Fruit fly (Drosophila melanogaster) whole organism, wandering third instar larva: ENCODE data around the gene CG16953.

Experiments
- Abd-B ChIP-seq: fragments of >200 bp; optimal IDR thresholded peaks from 2 replicates; lab custom pipeline; 2017; ENCODE audit warnings: missing biosample characterization, missing genetic modification characterization
- CG32264 ChIP-seq: fragments of 200-800 bp; sonication (Bioruptor generic); optimal IDR thresholded peaks from 2 replicates; lab custom pipeline; 2016; ENCODE audit warnings: missing biosample characterization, missing genetic modification characterization
- CG9705 ChIP-seq: fragments of 200-800 bp; sonication (Bioruptor generic); optimal IDR thresholded peaks from 2 replicates; lab custom pipeline; 2018; ENCODE audit warnings: missing biosample characterization, mild to moderate bottlenecking, missing genetic modification characterization
- CrebA ChIP-seq: fragments of 200-800 bp; sonication (Bioruptor generic); optimal IDR thresholded peaks from 2 replicates; lab custom pipeline; 2016; ENCODE audit warnings: missing biosample characterization, mild to moderate bottlenecking, missing genetic modification characterization, borderline replicate concordance
- Dfd ChIP-seq: fragments of >200 bp; optimal IDR thresholded peaks from 2 replicates; lab custom pipeline; 2017; ENCODE audit warnings: missing biosample characterization, missing genetic modification characterization
- Dif ChIP-seq: fragments of 200-275, 200-300 bp; sonication (Bioruptor generic); optimal IDR thresholded peaks from 2 replicates; lab custom pipeline; 2018; ENCODE audit warnings: missing biosample characterization, missing genetic modification characterization; ENCODE audit not compliant: partially characterized antibody
- GATAd ChIP-seq: sonication (Bioruptor generic); optimal IDR thresholded peaks from 2 replicates; lab custom pipeline; 2016; ENCODE audit warnings: missing biosample characterization, missing genetic modification characterization
- HLH106 ChIP-seq: fragments of 200-800 bp; optimal IDR thresholded peaks from 3 replicates; lab custom pipeline; 2019; ENCODE audit warnings: missing biosample characterization, mild to moderate bottlenecking, missing genetic modification characterization, moderate library complexity
- Hnf4 ChIP-seq: fragments of 200-800 bp; sonication (Bioruptor generic); optimal IDR thresholded peaks from 2 replicates; lab custom pipeline; 2016; ENCODE audit warnings: missing biosample characterization, mild to moderate bottlenecking, missing genetic modification characterization
- Hr78 ChIP-seq: fragments of >200 bp; optimal IDR thresholded peaks from 2 replicates; lab custom pipeline; 2017; ENCODE audit warnings: missing biosample characterization, missing genetic modification characterization
- Hr83 ChIP-seq: fragments of 200-300 bp; sonication (Bioruptor generic); optimal IDR thresholded peaks from 2 replicates; lab custom pipeline; 2016; ENCODE audit warnings: missing biosample characterization, mild to moderate bottlenecking, missing genetic modification characterization, moderate library complexity; ENCODE audit not compliant: poor library complexity, severe bottlenecking
- Jra ChIP-seq: sonication (Bioruptor generic); optimal IDR thresholded peaks from 2 replicates; lab custom pipeline; 2016; ENCODE audit warnings: missing biosample characterization, missing genetic modification characterization
- N ChIP-seq: fragments of >200 bp; optimal IDR thresholded peaks from 2 replicates; lab custom pipeline; 2018; ENCODE audit warnings: missing biosample characterization, missing external identifiers, missing genetic modification characterization
- Sp1 ChIP-seq: fragments of 200-800 bp; sonication (Bioruptor generic); optimal IDR thresholded peaks from 3 replicates; lab custom pipeline; 2019; ENCODE audit warnings: missing biosample characterization, mild to moderate bottlenecking, missing genetic modification characterization, moderate library complexity
- Vsx2 ChIP-seq: fragments of 200-300, 225-300 bp; sonication (Bioruptor generic); optimal IDR thresholded peaks from 2 replicates; lab custom pipeline; 2018; ENCODE audit warnings: missing biosample characterization, missing genetic modification characterization; ENCODE audit not compliant: partially characterized antibody
- br ChIP-seq: fragments of 200-800 bp; sonication (Bioruptor generic); optimal IDR thresholded peaks from 2 replicates; lab custom pipeline; 2016; ENCODE audit warnings: missing biosample characterization, missing genetic modification characterization
- brk ChIP-seq: fragments of 200-800 bp; sonication (Bioruptor generic); optimal IDR thresholded peaks from 2 replicates; lab custom pipeline; 2016; ENCODE audit warnings: missing biosample characterization, mild to moderate bottlenecking, missing genetic modification characterization
- dl ChIP-seq, 2 experiments: fragments of 175-275, 200-275 bp in 1 of 2; fragments of 200-275 bp in 1 of 2; sonication (Bioruptor generic); optimal IDR thresholded peaks; lab custom pipeline; 2018; ENCODE audit warnings: mild to moderate bottlenecking in 2 of 2, missing biosample characterization in 2 of 2, missing genetic modification characterization in 2 of 2, moderate library complexity in 2 of 2; ENCODE audit not compliant: partially characterized antibody in 2 of 2, insufficient read depth in 1 of 2
- dmrt93B ChIP-seq: fragments of 200-800 bp; sonication (Bioruptor generic); optimal IDR thresholded peaks from 2 replicates; lab custom pipeline; 2018; ENCODE audit warnings: missing biosample characterization, mild to moderate bottlenecking, missing genetic modification characterization
- ey ChIP-seq: fragments of 200-800 bp; sonication (Bioruptor generic); optimal IDR thresholded peaks from 2 replicates; lab custom pipeline; 2016; ENCODE audit warnings: missing biosample characterization, missing genetic modification characterization
- foxo ChIP-seq, 2 experiments: fragments of 200-800 bp; sonication (Bioruptor generic); optimal IDR thresholded peaks; 2 replicates in 1 of 2; 3 replicates in 1 of 2; lab custom pipeline; 2016 to 2017; ENCODE audit warnings: missing biosample characterization in 2 of 2, missing genetic modification characterization in 2 of 2
- h ChIP-seq: fragments of 200-800 bp; sonication (Bioruptor generic); optimal IDR thresholded peaks from 3 replicates; lab custom pipeline; 2016; ENCODE audit warnings: missing biosample characterization, mild to moderate bottlenecking, missing genetic modification characterization
- jim ChIP-seq: fragments of 175-275, 200-325 bp; sonication (Bioruptor generic); optimal IDR thresholded peaks from 2 replicates; lab custom pipeline; 2016; ENCODE audit warnings: missing biosample characterization, mild to moderate bottlenecking, missing genetic modification characterization
- lola ChIP-seq: fragments of >200 bp; optimal IDR thresholded peaks from 2 replicates; lab custom pipeline; 2017; ENCODE audit warnings: missing biosample characterization, missing genetic modification characterization
- psq ChIP-seq: fragments of 200-800 bp; sonication (Bioruptor generic); optimal IDR thresholded peaks from 3 replicates; lab custom pipeline; 2017; ENCODE audit warnings: missing biosample characterization, mild to moderate bottlenecking, missing genetic modification characterization, moderate library complexity
- rgr ChIP-seq: fragments of 200-800 bp; sonication (Bioruptor generic); optimal IDR thresholded peaks from 3 replicates; lab custom pipeline; 2016; ENCODE audit warnings: missing biosample characterization, mild to moderate bottlenecking, missing genetic modification characterization
- sage ChIP-seq: fragments of 200-800 bp; sonication (Bioruptor generic); optimal IDR thresholded peaks from 2 replicates; lab custom pipeline; 2016; ENCODE audit warnings: missing biosample characterization, mild to moderate bottlenecking, missing genetic modification characterization
- sv ChIP-seq: fragments of 200-800 bp; sonication (Bioruptor generic); optimal IDR thresholded peaks from 3 replicates; lab custom pipeline; 2016; ENCODE audit warnings: missing biosample characterization, missing genetic modification characterization
- usp ChIP-seq: fragments of >200 bp; optimal IDR thresholded peaks from 2 replicates; lab custom pipeline; 2017; ENCODE audit warnings: missing biosample characterization, missing genetic modification characterization

The CG16953 gene

dm6 chr3R:20602599-20602998, 17.0 kb upstream of the CG16953 start:
- TF ChIP-seq dl (GFP tag; optimal IDR thresholded peaks at IDR 0.05; lab: Kevin White, UChicago; ENCODE audit: insufficient read depth in 1 of 2, partially characterized antibody in 2 of 2) = no peak
- no peak for TF ChIP-seq CG9705 (GFP tag; lab: Kevin White, UChicago)
- TF ChIP-seq Hnf4 (GFP tag; lab: Kevin White, UChicago) = no peak
- TF ChIP-seq usp = no peak

DNA sequence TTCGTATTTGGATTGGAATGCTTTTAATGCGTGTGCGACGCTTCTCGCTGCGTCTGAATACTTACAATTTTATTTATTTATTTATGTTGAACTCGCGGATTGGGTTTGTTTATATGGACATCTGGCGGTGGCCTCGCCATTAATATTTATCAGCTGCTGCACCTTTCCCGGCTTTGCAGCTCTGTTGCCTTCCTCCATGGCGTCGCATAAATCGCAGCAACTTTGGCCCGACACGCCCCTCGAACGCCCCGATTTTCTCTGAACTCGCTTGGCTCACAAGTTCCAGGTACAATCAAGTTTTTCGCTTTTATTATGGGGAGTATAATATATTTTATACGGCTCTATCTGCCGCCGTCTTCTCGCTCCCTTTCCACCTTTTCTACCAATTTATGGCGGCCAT, 14.5 kb upstream of the CG16953 start:
- no peak for TF ChIP-seq Dfd (GFP tag; lab: Kevin White, UChicago)
- TF ChIP-seq Jra (GFP tag; lab: Kevin White, UChicago) = no peak
- no peak for TF ChIP-seq Hr78
- TF ChIP-seq h (GFP tag; lab: Kevin White, UChicago) = no peak
- TF ChIP-seq GATAd (GFP tag; lab: Kevin White, UChicago) = no peak
- no peak for TF ChIP-seq Hr83
- TF ChIP-seq Dif = no peak
- no peak for TF ChIP-seq CrebA
- no peak for TF ChIP-seq HLH106 (tag; lab: Kevin White, UChicago)
- TF ChIP-seq Sp1 (GFP tag; lab: Kevin White, UChicago) = no peak

- no peak for TF ChIP-seq Jra (GFP tag; lab: Kevin White, UChicago)
- TF ChIP-seq brk (GFP tag; lab: Kevin White, UChicago) = no peak
- no peak for TF ChIP-seq ey (GFP tag; lab: Kevin White, UChicago)
- TF ChIP-seq usp = no peak
- no peak for TF ChIP-seq lola
- TF ChIP-seq CG9705 (GFP tag; lab: Kevin White, UChicago) = no peak
- TF ChIP-seq N (GFP tag; lab: Kevin White, UChicago) = no peak
- TF ChIP-seq psq = no peak
- no peak for TF ChIP-seq br (GFP tag; lab: Kevin White, UChicago)
- TF ChIP-seq CrebA = no peak
- TF ChIP-seq Hnf4 (GFP tag; lab: Kevin White, UChicago) = no peak
- TF ChIP-seq Abd-B (GFP tag; lab: Kevin White, UChicago) = no peak
- TF ChIP-seq Sp1 (GFP tag; lab: Kevin White, UChicago) = no peak
- no peak for TF ChIP-seq sv (GFP tag; lab: Kevin White, UChicago)
- no peak for TF ChIP-seq rgr (GFP tag; lab: Kevin White, UChicago)
- TF ChIP-seq CG32264 (GFP tag; lab: Kevin White, UChicago) = no peak
- TF ChIP-seq HLH106 (tag; lab: Kevin White, UChicago) = no peak
- TF ChIP-seq h (GFP tag; lab: Kevin White, UChicago) = no peak
- TF ChIP-seq sage (GFP tag; lab: Kevin White, UChicago) = no peak
- TF ChIP-seq foxo (GFP tag; optimal IDR thresholded peaks at IDR 0.05; lab: Kevin White, UChicago) = no peak
Measured at dm6 chr3R:20597407-20598325, 12.0 kb upstream of the CG16953 start.

DNA sequence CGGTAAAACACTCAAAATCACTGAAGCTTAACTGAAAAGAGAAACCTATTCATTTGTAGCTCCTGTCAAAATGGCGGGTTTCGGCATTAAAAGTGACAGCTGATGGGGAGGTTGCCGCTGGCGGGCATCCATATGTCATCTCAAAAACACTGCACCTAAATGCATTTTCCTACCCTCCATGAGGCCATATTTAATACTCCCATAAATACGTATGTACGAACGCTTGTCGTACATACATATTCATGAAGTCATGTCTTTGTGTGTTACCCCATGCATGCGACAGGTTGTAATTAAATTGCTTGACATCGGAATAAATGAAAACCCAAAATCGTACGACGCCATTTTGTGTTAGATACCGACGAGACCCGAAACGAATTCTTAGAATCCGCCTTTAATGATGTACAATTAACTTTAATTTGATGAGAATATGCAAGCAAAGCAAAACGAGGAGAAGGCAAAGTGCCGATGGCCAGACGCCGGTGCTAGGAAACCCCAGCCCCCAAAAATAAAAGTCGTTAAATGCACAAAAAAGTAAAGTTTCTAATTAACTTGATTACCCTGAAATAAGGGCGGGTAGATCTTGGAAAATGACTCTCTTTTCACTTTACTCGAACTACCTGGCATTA, 10.8 kb upstream of the CG16953 start:
- TF ChIP-seq CG9705 (GFP tag; lab: Kevin White, UChicago) = no peak
- no peak for TF ChIP-seq rgr (GFP tag; lab: Kevin White, UChicago)
- no peak for TF ChIP-seq dmrt93B
- no peak for TF ChIP-seq Abd-B (GFP tag; lab: Kevin White, UChicago)
- no peak for TF ChIP-seq Vsx2
- TF ChIP-seq jim (GFP tag; lab: Kevin White, UChicago) = no peak
- TF ChIP-seq psq = no peak
- no peak for TF ChIP-seq Dif
- TF ChIP-seq Jra (GFP tag; lab: Kevin White, UChicago) = no peak
- TF ChIP-seq GATAd (GFP tag; lab: Kevin White, UChicago) = no peak
- no peak for TF ChIP-seq usp
- TF ChIP-seq br (GFP tag; lab: Kevin White, UChicago) = no peak
- TF ChIP-seq, all 38 proteins: peak for 0
